Fruit fly (Drosophila melanogaster) whole organism, adult: Measurements from ENCODE around the gene CG2182.
A peak's percentile ranks its signal among the peaks of the same experiment; 100 is the strongest.

Experiments used
- CG12768 ChIP-seq: fragments of 200-800 bp; sonication (Bioruptor generic); optimal IDR thresholded peaks from 2 replicates; lab custom pipeline; 2017; ENCODE audit warnings: missing biosample characterization, missing genetic modification characterization, mild to moderate bottlenecking, moderate library complexity, missing genetic modification reagents
- CG33017 ChIP-seq: fragments of 200-800 bp; sonication (Bioruptor generic); optimal IDR thresholded peaks from 2 replicates; lab custom pipeline; 2018; ENCODE audit warnings: missing biosample characterization, mild to moderate bottlenecking, missing genetic modification characterization, moderate library complexity
- CG5204 ChIP-seq: fragments of 200-800 bp; sonication (Bioruptor generic); optimal IDR thresholded peaks from 2 replicates; lab custom pipeline; 2016; ENCODE audit warnings: missing biosample characterization, missing genetic modification characterization
- CG7045 ChIP-seq: fragments of 200-800 bp; sonication (Bioruptor generic); optimal IDR thresholded peaks from 2 replicates; lab custom pipeline; 2017; ENCODE audit warnings: missing biosample characterization, mild to moderate bottlenecking, missing genetic modification characterization
- Clk ChIP-seq: fragments of 200-800 bp; sonication (Bioruptor generic); optimal IDR thresholded peaks from 2 replicates; lab custom pipeline; 2017; ENCODE audit warnings: missing biosample characterization, missing genetic modification characterization
- Crg-1 ChIP-seq: fragments of 200-800 bp; sonication (Bioruptor generic); optimal IDR thresholded peaks from 2 replicates; lab custom pipeline; 2016; ENCODE audit warnings: missing biosample characterization, missing genetic modification characterization
- Hr96 ChIP-seq: fragments of 200-800 bp; sonication (Bioruptor generic); optimal IDR thresholded peaks from 2 replicates; lab custom pipeline; 2016; ENCODE audit warnings: missing biosample characterization, missing genetic modification characterization
- Mnt ChIP-seq: fragments of 200-800 bp; sonication (Bioruptor generic); optimal IDR thresholded peaks from 2 replicates; lab custom pipeline; 2016; ENCODE audit warnings: missing biosample characterization, mild to moderate bottlenecking, missing genetic modification characterization
- kay ChIP-seq: fragments of 200-800 bp; sonication (Bioruptor generic); peaks from one replicate; lab custom pipeline; 2016; ENCODE audit warnings: missing biosample characterization, missing genetic modification characterization, borderline replicate concordance
- pad ChIP-seq: fragments of 200-800 bp; sonication (Bioruptor generic); optimal IDR thresholded peaks from 3 replicates; lab custom pipeline; 2017; ENCODE audit warnings: missing biosample characterization, missing genetic modification characterization, mild to moderate bottlenecking, moderate library complexity, missing genetic modification reagents
- toe ChIP-seq: fragments of 200-800 bp; sonication (Bioruptor generic); optimal IDR thresholded peaks from 2 replicates; lab custom pipeline; 2016; ENCODE audit warnings: missing biosample characterization, missing genetic modification characterization

dm6 chr3R:5636519-5637430 lies 22.9 kb downstream of the CG2182 start, which contains the start of the genes CG31548 and CG12170:
- TF ChIP-seq kay (GFP tag; lab: Kevin White, UChicago) = no peak
- no peak for TF ChIP-seq Clk (GFP tag; lab: Kevin White, UChicago)
- TF ChIP-seq CG7045 (GFP tag; lab: Kevin White, UChicago) = peak; percentile 31
- peak; percentile 1 for TF ChIP-seq Crg-1 (GFP tag; lab: Kevin White, UChicago)
- TF ChIP-seq Mnt (GFP tag; lab: Kevin White, UChicago) = peak; percentile 25
- no peak for TF ChIP-seq pad (GFP tag; lab: Kevin White, UChicago)
- TF ChIP-seq Hr96 (GFP tag; lab: Kevin White, UChicago) = no peak
- no peak for TF ChIP-seq toe (GFP tag; lab: Kevin White, UChicago)
- TF ChIP-seq CG12768 = peak; percentile 2
- TF ChIP-seq CG5204 = no peak
- peak; percentile 49 for TF ChIP-seq CG33017 (tag; lab: Kevin White, UChicago)
